Worm (Caenorhabditis elegans) whole organism, L4/young adult: Measurements from ENCODE around the gene clec-84.
A peak's percentile ranks its signal among the peaks of the same experiment; 100 is the strongest.

Experiments
- W03F9.2 ChIP-seq: fragments of 150-350 bp; optimal IDR thresholded peaks from 2 replicates; lab custom pipeline; 2014; ENCODE audit warnings: missing biosample characterization, missing genetic modification characterization
- dao-5 ChIP-seq: sonication (generic microtip); optimal IDR thresholded peaks from 2 replicates; lab custom pipeline; 2016; ENCODE audit warnings: missing genotype, missing genetic modification characterization, moderate library complexity, missing compliant biosample characterization
- him-1 ChIP-seq: sonication (generic microtip); optimal IDR thresholded peaks from 2 replicates; lab custom pipeline; 2016; ENCODE audit warnings: missing genotype, missing genetic modification reagents, missing genetic modification characterization, missing compliant biosample characterization

DNA sequence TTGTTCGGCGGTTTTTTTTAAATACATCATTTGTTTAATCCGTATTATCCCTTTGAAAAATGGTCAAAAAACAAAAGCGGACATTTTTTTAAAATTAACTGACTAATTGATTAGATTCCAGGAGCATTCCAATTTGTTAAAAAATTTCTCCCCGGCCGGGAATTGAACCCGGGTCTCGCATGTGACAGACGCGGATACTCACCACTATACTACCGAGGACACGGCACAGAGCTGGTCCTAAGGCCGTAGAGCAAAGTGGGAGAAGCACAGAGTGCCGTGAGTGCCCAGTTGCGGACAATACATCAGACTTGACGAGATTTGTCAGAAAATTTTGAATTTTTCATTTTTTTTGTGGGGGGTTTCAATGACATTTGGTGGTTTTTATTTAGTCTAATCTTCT, 41.3 kb upstream of the clec-84 start:
- TF ChIP-seq him-1 (no peak), dao-5 (tag; lab: Kevin White, UChicago) (no peak), W03F9.2 (tag; lab: Kevin White, UChicago) (peak; percentile 30)
